Worm (Caenorhabditis elegans) whole organism, young adult: ENCODE data around the gene mes-4.

ENCODE experiments used
- B0019.2 ChIP-seq: fragments of 200-800 bp; sonication (Bioruptor generic); conservative IDR thresholded peaks from 2 replicates; pipeline ENCODE4 v1.3.6; 2022; ENCODE audit warnings: missing genetic modification reagents, missing genetic modification characterization, missing compliant biosample characterization
- B0336.3 ChIP-seq: fragments of 200-800 bp; sonication (Bioruptor generic); IDR thresholded peaks from 2 replicates; pipeline ENCODE4 v1.3.6; 2022; ENCODE audit warnings: missing genetic modification characterization, missing compliant biosample characterization
- C17E4.6 ChIP-seq: fragments of 200-800 bp; sonication (Bioruptor generic); IDR thresholded peaks from 2 replicates; pipeline ENCODE4 v1.3.6; 2022; ENCODE audit warnings: missing genetic modification reagents, missing genetic modification characterization, missing compliant biosample characterization
- D2030.7 ChIP-seq: fragments of 200-800 bp; sonication (Bioruptor generic); IDR thresholded peaks from 2 replicates; pipeline ENCODE4 v1.3.6; 2022; ENCODE audit warnings: missing genetic modification reagents, missing genetic modification characterization, missing compliant biosample characterization
- F10E7.11 ChIP-seq: sonication (generic microtip); optimal IDR thresholded peaks from 2 replicates; lab custom pipeline; 2017; ENCODE audit warnings: mild to moderate bottlenecking, missing genetic modification characterization, moderate library complexity, missing compliant biosample characterization
- F22D6.2 ChIP-seq: sonication (generic microtip); optimal IDR thresholded peaks from 2 replicates; lab custom pipeline; 2016; ENCODE audit warnings: mild to moderate bottlenecking, missing genetic modification characterization, missing compliant biosample characterization
- F37B4.10 ChIP-seq: fragments of 200-800 bp; sonication (Bioruptor generic); IDR thresholded peaks from 2 replicates; pipeline ENCODE4 v1.3.6; 2022; ENCODE audit warnings: missing genetic modification characterization, missing compliant biosample characterization
- F49E8.2 ChIP-seq: sonication (generic microtip); optimal IDR thresholded peaks from 3 replicates; lab custom pipeline; 2017; ENCODE audit warnings: missing genetic modification characterization, mild to moderate bottlenecking, missing compliant biosample characterization, antibody characterized with exemption, moderate library complexity; ENCODE audit not compliant: insufficient read depth
- F52B5.7 ChIP-seq: sonication (generic microtip); optimal IDR thresholded peaks from 2 replicates; lab custom pipeline; 2016; ENCODE audit warnings: mild to moderate bottlenecking, missing genetic modification characterization, missing compliant biosample characterization
- F55B11.4 ChIP-seq: sonication (generic microtip); optimal IDR thresholded peaks from 2 replicates; lab custom pipeline; 2016; ENCODE audit warnings: missing compliant biosample characterization, missing genetic modification characterization, borderline replicate concordance; ENCODE audit not compliant: insufficient read depth
- T26A5.8 ChIP-seq: sonication (generic microtip); optimal IDR thresholded peaks from 2 replicates; lab custom pipeline; 2016; ENCODE audit warnings: missing genetic modification characterization, missing compliant biosample characterization
- Y53F4B.3 ChIP-seq: fragments of 200-800 bp; sonication (Bioruptor generic); IDR thresholded peaks from 2 replicates; pipeline ENCODE4 v1.3.6; 2022; ENCODE audit warnings: missing genetic modification reagents, missing genetic modification characterization, missing compliant biosample characterization
- Y56A3A.18 ChIP-seq: fragments of 200-800 bp; sonication (Bioruptor generic); IDR thresholded peaks from 2 replicates; pipeline ENCODE4 v1.3.6; 2022; ENCODE audit warnings: missing genetic modification reagents, missing genetic modification characterization, missing compliant biosample characterization
- ZK185.1 ChIP-seq: sonication (generic microtip); optimal IDR thresholded peaks from 2 replicates; lab custom pipeline; 2016; ENCODE audit warnings: mild to moderate bottlenecking, missing genetic modification characterization, missing compliant biosample characterization; ENCODE audit not compliant: poor library complexity, severe bottlenecking
- akir-1 ChIP-seq: fragments of 200-800 bp; sonication (Bioruptor generic); optimal IDR thresholded peaks from 2 replicates; lab custom pipeline; 2018; ENCODE audit warnings: mild to moderate bottlenecking, missing genetic modification characterization, moderate library complexity, missing compliant biosample characterization
- aptf-2 ChIP-seq: fragments of 200-800 bp; sonication (Bioruptor generic); conservative IDR thresholded peaks from 2 replicates; pipeline ENCODE4 v1.3.6; 2022; ENCODE audit warnings: missing genetic modification reagents, missing genetic modification characterization, missing compliant biosample characterization
- attf-5 ChIP-seq: fragments of 200-800 bp; sonication (Bioruptor generic); optimal IDR thresholded peaks from 2 replicates; lab custom pipeline; 2018; ENCODE audit warnings: mild to moderate bottlenecking, missing genetic modification characterization, missing compliant biosample characterization
- bed-2 ChIP-seq: fragments of 200-800 bp; sonication (Bioruptor generic); IDR thresholded peaks from 2 replicates; pipeline ENCODE4 v1.3.6; 2022; ENCODE audit warnings: missing genetic modification reagents, missing genetic modification characterization, missing compliant biosample characterization
- ceh-91 ChIP-seq: fragments of 200-800 bp; sonication (Bioruptor generic); IDR thresholded peaks from 2 replicates; pipeline ENCODE4 v1.3.6; 2022; ENCODE audit warnings: missing genetic modification reagents, missing genetic modification characterization, missing compliant biosample characterization
- chd-7 ChIP-seq: sonication (generic microtip); optimal IDR thresholded peaks from 2 replicates; lab custom pipeline; 2016; ENCODE audit warnings: mild to moderate bottlenecking, missing genetic modification characterization, moderate library complexity, missing compliant biosample characterization
- die-1 ChIP-seq: sonication (generic microtip); optimal IDR thresholded peaks from 2 replicates; lab custom pipeline; 2016; ENCODE audit warnings: missing genotype, mild to moderate bottlenecking, missing genetic modification characterization, missing compliant biosample characterization
- egrh-3 ChIP-seq: fragments of 200-800 bp; sonication (Bioruptor generic); IDR thresholded peaks from 2 replicates; pipeline ENCODE4 v1.3.6; 2022; ENCODE audit warnings: missing genetic modification reagents, missing genetic modification characterization, missing compliant biosample characterization
- gei-17 ChIP-seq: fragments of 200-800 bp; sonication (Bioruptor generic); optimal IDR thresholded peaks from 2 replicates; lab custom pipeline; 2018; ENCODE audit warnings: mild to moderate bottlenecking, missing genetic modification characterization, missing compliant biosample characterization
- him-1 ChIP-seq: sonication (generic microtip); optimal IDR thresholded peaks from 2 replicates; lab custom pipeline; 2016; ENCODE audit warnings: missing genotype, missing genetic modification reagents, missing genetic modification characterization, missing compliant biosample characterization
- hlh-12 ChIP-seq: sonication (generic microtip); optimal IDR thresholded peaks from 2 replicates; lab custom pipeline; 2016; ENCODE audit warnings: missing genetic modification characterization, missing compliant biosample characterization
- hlh-26 ChIP-seq: fragments of 200-800 bp; sonication (Bioruptor generic); conservative IDR thresholded peaks from 2 replicates; pipeline ENCODE4 v1.3.6; 2022; ENCODE audit warnings: missing genetic modification reagents, missing genetic modification characterization, missing compliant biosample characterization
- lin-40 ChIP-seq: sonication (generic microtip); optimal IDR thresholded peaks from 2 replicates; lab custom pipeline; 2016; ENCODE audit warnings: missing genetic modification characterization, mild to moderate bottlenecking, missing compliant biosample characterization, missing genotype, missing genetic modification reagents
- lin-54 ChIP-seq: fragments of 200-800 bp; sonication (Bioruptor generic); optimal IDR thresholded peaks from 2 replicates; lab custom pipeline; 2018; ENCODE audit warnings: mild to moderate bottlenecking, missing genetic modification characterization, missing compliant biosample characterization
- madf-3 ChIP-seq: fragments of 200-800 bp; sonication (Bioruptor generic); IDR thresholded peaks from 2 replicates; pipeline ENCODE4 v1.3.6; 2022; ENCODE audit warnings: missing genetic modification reagents, missing genetic modification characterization, missing compliant biosample characterization
- mxl-1 ChIP-seq: sonication (generic microtip); optimal IDR thresholded peaks from 2 replicates; lab custom pipeline; 2016; ENCODE audit warnings: missing genetic modification characterization, missing compliant biosample characterization
- nhr-120 ChIP-seq: fragments of 200-800 bp; sonication (Bioruptor generic); IDR thresholded peaks from 2 replicates; pipeline ENCODE4 v1.3.6; 2022; ENCODE audit warnings: missing genetic modification characterization, missing compliant biosample characterization
- nhr-80 ChIP-seq: sonication (generic microtip); optimal IDR thresholded peaks from 2 replicates; lab custom pipeline; 2016; ENCODE audit warnings: missing genetic modification characterization, missing compliant biosample characterization
- nhr-90 ChIP-seq: sonication (generic microtip); optimal IDR thresholded peaks from 2 replicates; lab custom pipeline; 2016; ENCODE audit warnings: missing genotype, mild to moderate bottlenecking, missing genetic modification characterization, missing compliant biosample characterization
- sdz-38 ChIP-seq: sonication (generic microtip); optimal IDR thresholded peaks from 2 replicates; lab custom pipeline; 2016; ENCODE audit warnings: missing genotype, missing genetic modification characterization, missing compliant biosample characterization
- sea-2 ChIP-seq: fragments of 200-800 bp; sonication (Bioruptor generic); IDR thresholded peaks from 2 replicates; pipeline ENCODE4 v1.3.6; 2022; ENCODE audit warnings: missing genetic modification characterization, missing compliant biosample characterization
- snpc-4 ChIP-seq, 5 experiments: fragments of 150-350 bp in 1 of 5; sonication (generic microtip) in 4 of 5; optimal IDR thresholded peaks; 2 replicates each; lab custom pipeline; 2014 to 2018; ENCODE audit warnings: missing genetic modification characterization in 5 of 5, missing biosample characterization in 3 of 5, antibody characterized with exemption in 2 of 5, mild to moderate bottlenecking in 2 of 5, missing compliant biosample characterization in 2 of 5, missing genotype in 2 of 5, moderate library complexity in 2 of 5, missing genetic modification reagents in 1 of 5
- somi-1 ChIP-seq: fragments of 200-800 bp; sonication (Bioruptor generic); optimal IDR thresholded peaks from 2 replicates; lab custom pipeline; 2018; ENCODE audit warnings: mild to moderate bottlenecking, missing genetic modification characterization, missing compliant biosample characterization
- sptf-2 ChIP-seq: fragments of 200-800 bp; sonication (Bioruptor generic); optimal IDR thresholded peaks from 2 replicates; lab custom pipeline; 2018; ENCODE audit warnings: mild to moderate bottlenecking, missing genetic modification characterization, missing compliant biosample characterization
- tbp1 ChIP-seq: fragments of 200-800 bp; sonication (Bioruptor generic); optimal IDR thresholded peaks from 2 replicates; lab custom pipeline; 2018; ENCODE audit warnings: mild to moderate bottlenecking, missing genetic modification characterization, missing compliant biosample characterization
- unc-130 ChIP-seq: sonication (generic microtip); optimal IDR thresholded peaks from 2 replicates; lab custom pipeline; 2016; ENCODE audit warnings: missing genetic modification reagents, missing genetic modification characterization, missing compliant biosample characterization
- unc-62 ChIP-seq: fragments of 150-350 bp; optimal IDR thresholded peaks from 2 replicates; lab custom pipeline; 2014; ENCODE audit warnings: missing biosample characterization, missing genetic modification reagents, missing genetic modification characterization
- xnd-1 ChIP-seq: sonication (generic microtip); optimal IDR thresholded peaks from 2 replicates; lab custom pipeline; 2016; ENCODE audit warnings: missing genotype, missing genetic modification reagents, missing genetic modification characterization, missing compliant biosample characterization
- zfh-2 ChIP-seq: fragments of 200-800 bp; sonication (Bioruptor generic); conservative IDR thresholded peaks from 2 replicates; pipeline ENCODE4 v1.3.6; 2022; ENCODE audit warnings: missing genetic modification reagents, missing genetic modification characterization, missing compliant biosample characterization
- ztf-18 ChIP-seq: sonication (generic microtip); optimal IDR thresholded peaks from 2 replicates; lab custom pipeline; 2016; ENCODE audit warnings: missing genotype, mild to moderate bottlenecking, missing genetic modification characterization, missing compliant biosample characterization
- ztf-28 ChIP-seq: fragments of 200-800 bp; sonication (Bioruptor generic); IDR thresholded peaks from 2 replicates; pipeline ENCODE4 v1.3.6; 2022; ENCODE audit warnings: missing genetic modification reagents, missing genetic modification characterization, missing compliant biosample characterization
- ztf-3 ChIP-seq: fragments of 200-800 bp; sonication (Bioruptor generic); optimal IDR thresholded peaks from 2 replicates; lab custom pipeline; 2018; ENCODE audit warnings: mild to moderate bottlenecking, missing genetic modification characterization, missing compliant biosample characterization
- ztf-6 ChIP-seq: fragments of 200-800 bp; sonication (Bioruptor generic); IDR thresholded peaks from 2 replicates; pipeline ENCODE4 v1.3.6; 2022; ENCODE audit warnings: missing genetic modification reagents, missing genetic modification characterization, missing compliant biosample characterization

The mes-4 gene

ce11 chrV:13468190-13468765 lies 30.9 kb upstream of the mes-4 start, which contains the start of the genes F25H9.6 and F25H9.7 (continued):
- no peak for TF ChIP-seq zfh-2 (GFP tag; lab: Robert Waterston, UW)
- TF ChIP-seq hlh-26 (GFP tag; lab: Robert Waterston, UW) = no peak
- no peak for TF ChIP-seq gei-17 (GFP tag; lab: Kevin White, UChicago)
- no peak for TF ChIP-seq F49E8.2 (tag; lab: Kevin White, UChicago)
- no peak for TF ChIP-seq F37B4.10 (GFP tag; lab: Robert Waterston, UW)
- TF ChIP-seq chd-7 = peak; percentile 83
- peak; percentile 57; the same call in 1 of the 2 replicates for TF ChIP-seq B0336.3 (GFP tag; lab: Robert Waterston, UW)
- TF ChIP-seq T26A5.8 (tag; lab: Kevin White, UChicago) = no peak
- TF ChIP-seq attf-5 (GFP tag; lab: Kevin White, UChicago) = no peak
- no peak for TF ChIP-seq F52B5.7 (tag; lab: Kevin White, UChicago)
- no peak for TF ChIP-seq B0019.2 (GFP tag; lab: Robert Waterston, UW)
- peak; percentile 58 for TF ChIP-seq tbp1
- TF ChIP-seq C17E4.6 (GFP tag; lab: Robert Waterston, UW) = peak; percentile 24; the same call in 1 of the 2 replicates
- no peak for TF ChIP-seq ztf-6 (GFP tag; lab: Robert Waterston, UW)
- 0 out of 2 replicates have a peak, but pooled peaks have one; percentile 58 for TF ChIP-seq nhr-120 (GFP tag; lab: Robert Waterston, UW)
- TF ChIP-seq egrh-3 (GFP tag; lab: Robert Waterston, UW) = no peak; the same call in 1 of the 2 replicates
- TF ChIP-seq ztf-18 (tag; lab: Kevin White, UChicago) = peak; percentile 12
- peak; percentile 91 for TF ChIP-seq akir-1 (GFP tag; lab: Kevin White, UChicago)
- TF ChIP-seq unc-62 = no peak
- no peak for TF ChIP-seq nhr-90 (tag; lab: Kevin White, UChicago)
- no peak for TF ChIP-seq snpc-4 (GFP tag; optimal IDR thresholded peaks at IDR 0.05; lab: Kevin White, UChicago)
- peak in 1 of 4 experiments; percentile 54 for TF ChIP-seq snpc-4 (tag; optimal IDR thresholded peaks at IDR 0.05; lab: Kevin White, UChicago)
- peak; percentile 22 for TF ChIP-seq F10E7.11 (tag; lab: Kevin White, UChicago)
- 0 out of 2 replicates have a peak, but pooled peaks have one; percentile 70 for TF ChIP-seq ztf-28 (GFP tag; lab: Robert Waterston, UW)
- peak; percentile 91; the same call in 1 of the 2 replicates for TF ChIP-seq bed-2 (GFP tag; lab: Robert Waterston, UW)
- peak; percentile 47; the same call in 1 of the 2 replicates for TF ChIP-seq sea-2
- TF ChIP-seq aptf-2 (GFP tag; lab: Robert Waterston, UW) = peak; percentile 82; the same call in 1 of the 2 replicates
- TF ChIP-seq sptf-2 (GFP tag; lab: Kevin White, UChicago) = no peak
- no peak for TF ChIP-seq die-1 (tag; lab: Kevin White, UChicago)
- no peak for TF ChIP-seq nhr-80 (tag; lab: Kevin White, UChicago)
- TF ChIP-seq unc-130 (GFP tag; lab: Kevin White, UChicago) = peak; percentile 96
- TF ChIP-seq Y56A3A.18 (GFP tag; lab: Robert Waterston, UW) = 0 out of 2 replicates have a peak, but pooled peaks have one; percentile 57
- peak; percentile 77 for TF ChIP-seq D2030.7 (GFP tag; lab: Robert Waterston, UW)
- peak; percentile 51; the same call in 1 of the 2 replicates for TF ChIP-seq ceh-91 (GFP tag; lab: Robert Waterston, UW)
- TF ChIP-seq F55B11.4 = no peak
- peak; percentile 86 for TF ChIP-seq him-1 (tag; lab: Kevin White, UChicago)
- no peak for TF ChIP-seq hlh-12
- TF ChIP-seq sdz-38 (tag; lab: Kevin White, UChicago) = no peak
- no peak for TF ChIP-seq mxl-1 (tag; lab: Kevin White, UChicago)
- no peak for TF ChIP-seq Y53F4B.3 (GFP tag; lab: Robert Waterston, UW)
- TF ChIP-seq somi-1 = peak; percentile 53
- peak; percentile 65 for TF ChIP-seq lin-54
- no peak; the same call in 1 of the 2 replicates for TF ChIP-seq madf-3
- peak; percentile 77 for TF ChIP-seq lin-40
- peak; percentile 44 for TF ChIP-seq xnd-1 (tag; lab: Kevin White, UChicago)
- peak; percentile 76 for TF ChIP-seq F22D6.2 (tag; lab: Kevin White, UChicago)
- peak; percentile 95 for TF ChIP-seq ZK185.1 (tag; lab: Kevin White, UChicago)
- no peak for TF ChIP-seq ztf-3 (GFP tag; lab: Kevin White, UChicago)
